Fruit fly (Drosophila melanogaster) whole organism, embryonic: Measurements from ENCODE around the gene CG13055.
A peak's percentile ranks its signal among the peaks of the same experiment; 100 is the strongest.

Experiments used
- Atf3 ChIP-seq: fragments of 200-800 bp; sonication (Bioruptor generic); optimal IDR thresholded peaks from 3 replicates; lab custom pipeline; 2016; ENCODE audit warnings: missing biosample characterization, missing genetic modification characterization
- Atf6 ChIP-seq: fragments of 200-800 bp; sonication (Bioruptor generic); IDR thresholded peaks from 2 replicates; pipeline ENCODE4 v1.3.6; 2022; ENCODE audit warnings: missing biosample characterization, missing genetic modification characterization
- Awh ChIP-seq: fragments of 200-800 bp; sonication (Bioruptor generic); IDR thresholded peaks from 2 replicates; pipeline ENCODE4, ENCODE4 v1.3.6; 2022; ENCODE audit warnings: missing biosample characterization, missing genetic modification characterization
- Bdp1 ChIP-seq: fragments of 200-800 bp; sonication (Bioruptor generic); optimal IDR thresholded peaks from 3 replicates; lab custom pipeline; 2016; ENCODE audit warnings: missing biosample characterization, missing genetic modification characterization
- CG11247 ChIP-seq: fragments of 200-800 bp; sonication (Bioruptor generic); IDR thresholded peaks from 2 replicates; pipeline ENCODE4 v1.3.6; 2022; ENCODE audit warnings: missing biosample characterization, missing genetic modification characterization
- CG12769 ChIP-seq: fragments of 200-800 bp; sonication (Bioruptor generic); optimal IDR thresholded peaks from 2 replicates; lab custom pipeline; 2019; ENCODE audit warnings: missing biosample characterization, mild to moderate bottlenecking, missing genetic modification characterization, moderate library complexity
- CG15269 ChIP-seq: fragments of 200-800 bp; sonication (Bioruptor generic); optimal IDR thresholded peaks from 2 replicates; lab custom pipeline; 2018; ENCODE audit warnings: missing biosample characterization, mild to moderate bottlenecking, missing genetic modification characterization, moderate library complexity
- CG1602 ChIP-seq: fragments of 200-800 bp; sonication (Bioruptor generic); optimal IDR thresholded peaks from 3 replicates; lab custom pipeline; 2016; ENCODE audit warnings: missing biosample characterization, missing genetic modification characterization
- CG18262 ChIP-seq: fragments of 200-800 bp; optimal IDR thresholded peaks from 3 replicates; lab custom pipeline; 2019; ENCODE audit warnings: missing biosample characterization, mild to moderate bottlenecking, missing genetic modification characterization, moderate library complexity
- CG2129 ChIP-seq: fragments of 200-800 bp; sonication (Bioruptor generic); IDR thresholded peaks from 2 replicates; pipeline ENCODE4 v1.3.6; 2022; ENCODE audit warnings: missing biosample characterization, missing genetic modification characterization; ENCODE audit not compliant: partially characterized antibody
- CG4730 ChIP-seq: fragments of 200-800 bp; sonication (Bioruptor generic); IDR thresholded peaks from 2 replicates; pipeline ENCODE4 v1.3.6; 2022; ENCODE audit warnings: missing biosample characterization, missing genetic modification characterization
- CG4820 ChIP-seq: fragments of 200-800 bp; sonication (Bioruptor generic); optimal IDR thresholded peaks from 3 replicates; lab custom pipeline; 2016; ENCODE audit warnings: missing biosample characterization, missing genetic modification characterization
- CG6854 ChIP-seq: fragments of 200-800 bp; sonication (Bioruptor generic); optimal IDR thresholded peaks from 3 replicates; lab custom pipeline; 2017; ENCODE audit warnings: missing biosample characterization, mild to moderate bottlenecking, missing genetic modification characterization
- CG8924 ChIP-seq: fragments of 200-800 bp; optimal IDR thresholded peaks from 3 replicates; lab custom pipeline; 2019; ENCODE audit warnings: missing biosample characterization, mild to moderate bottlenecking, missing genetic modification characterization, moderate library complexity
- Dbx ChIP-seq: fragments of 200-800 bp; sonication (Bioruptor generic); IDR thresholded peaks from 3 replicates; pipeline ENCODE4 v1.3.6; 2022; ENCODE audit warnings: missing biosample characterization, missing genetic modification characterization
- Dref ChIP-seq: fragments of 200-800 bp; sonication (Bioruptor generic); IDR thresholded peaks from 2 replicates; pipeline ENCODE4 v1.3.6; 2022; ENCODE audit warnings: missing biosample characterization, missing genetic modification characterization
- Hr78 ChIP-seq, 2 experiments: fragments of 200-800 bp in 1 of 2; fragments of >200 bp in 1 of 2; sonication (Bioruptor generic) in 1 of 2; optimal IDR thresholded peaks; 2 replicates each; lab custom pipeline; 2017 to 2019; ENCODE audit warnings: missing biosample characterization in 2 of 2, missing genetic modification characterization in 2 of 2, mild to moderate bottlenecking in 1 of 2, moderate library complexity in 1 of 2
- Meics ChIP-seq: fragments of 200-800 bp; sonication (Bioruptor generic); optimal IDR thresholded peaks from 2 replicates; lab custom pipeline; 2017; ENCODE audit warnings: missing biosample characterization, mild to moderate bottlenecking, missing genetic modification characterization
- Tbp ChIP-seq: fragments of >200 bp; optimal IDR thresholded peaks from 2 replicates; lab custom pipeline; 2018; ENCODE audit warnings: missing biosample characterization, missing genetic modification characterization
- abd-A ChIP-seq: fragments of 200-800 bp; sonication (Bioruptor generic); optimal IDR thresholded peaks from 3 replicates; lab custom pipeline; 2019; ENCODE audit warnings: missing biosample characterization, mild to moderate bottlenecking, missing genetic modification characterization, moderate library complexity
- chinmo ChIP-seq: fragments of 200-800 bp; sonication (Bioruptor generic); IDR thresholded peaks from 4 replicates; pipeline ENCODE4 v1.3.6; 2022; ENCODE audit warnings: missing biosample characterization, missing genetic modification characterization; ENCODE audit not compliant: partially characterized antibody
- chn ChIP-seq: fragments of 200-800 bp; sonication (Bioruptor generic); optimal IDR thresholded peaks from 2 replicates; lab custom pipeline; 2016; ENCODE audit warnings: missing biosample characterization, missing genetic modification characterization
- fd64A ChIP-seq: fragments of 200-800 bp; sonication (Bioruptor generic); optimal IDR thresholded peaks from 3 replicates; lab custom pipeline; 2018; ENCODE audit warnings: missing biosample characterization, mild to moderate bottlenecking, missing genetic modification characterization
- gce ChIP-seq: fragments of 200-800 bp; sonication (Bioruptor generic); IDR thresholded peaks from 3 replicates; pipeline ENCODE4 v1.3.6; 2022; ENCODE audit warnings: missing biosample characterization, missing genetic modification characterization
- grau ChIP-seq: fragments of 200-800 bp; optimal IDR thresholded peaks from 3 replicates; lab custom pipeline; 2019; ENCODE audit warnings: missing biosample characterization, mild to moderate bottlenecking, missing genetic modification characterization, moderate library complexity
- ham ChIP-seq: fragments of 200-800 bp; sonication (Bioruptor generic); IDR thresholded peaks from 2 replicates; pipeline ENCODE4 v1.3.6; 2022; ENCODE audit warnings: missing biosample characterization, missing genetic modification characterization
- nom ChIP-seq: fragments of 200-800 bp; sonication (Bioruptor generic); optimal IDR thresholded peaks from 2 replicates; lab custom pipeline; 2017; ENCODE audit warnings: missing biosample characterization, missing genetic modification characterization, mild to moderate bottlenecking, moderate library complexity, missing genetic modification reagents
- oc ChIP-seq: fragments of 200-800 bp; sonication (Bioruptor generic); optimal IDR thresholded peaks from 2 replicates; lab custom pipeline; 2018; ENCODE audit warnings: missing biosample characterization, mild to moderate bottlenecking, missing genetic modification characterization, moderate library complexity
- odd ChIP-seq: fragments of 200-800 bp; sonication (Bioruptor generic); optimal IDR thresholded peaks from 2 replicates; lab custom pipeline; 2017; ENCODE audit warnings: missing biosample characterization, mild to moderate bottlenecking, missing genetic modification characterization
- onecut ChIP-seq: fragments of 200-800 bp; sonication (Bioruptor generic); IDR thresholded peaks from 2 replicates; pipeline ENCODE4 v1.3.6; 2022; ENCODE audit warnings: missing biosample characterization, missing genetic modification characterization
- pan ChIP-seq, 4 experiments: fragments of >200 bp in 3 of 4; fragments of 200-800 bp in 1 of 4; sonication (Bioruptor generic) in 1 of 4; optimal IDR thresholded peaks in 3 of 4; IDR thresholded peaks in 1 of 4; 2 replicates each; pipeline versions ENCODE4 v1.3.6 to Lab custom; 2017 to 2022; ENCODE audit warnings: missing biosample characterization in 2 of 4, missing genetic modification characterization in 2 of 4, mixed read lengths in 1 of 4
- pb ChIP-seq: fragments of 200-800 bp; sonication (Bioruptor generic); optimal IDR thresholded peaks from 3 replicates; lab custom pipeline; 2016; ENCODE audit warnings: missing biosample characterization, missing genetic modification characterization
- phol ChIP-seq: fragments of 200-800 bp; sonication (Bioruptor generic); optimal IDR thresholded peaks from 3 replicates; lab custom pipeline; 2018; ENCODE audit warnings: missing biosample characterization, mild to moderate bottlenecking, missing genetic modification characterization, moderate library complexity
- pzg ChIP-seq: fragments of 200-800 bp; sonication (Bioruptor generic); optimal IDR thresholded peaks from 3 replicates; lab custom pipeline; 2018; ENCODE audit warnings: missing biosample characterization, mild to moderate bottlenecking, missing genetic modification characterization, moderate library complexity
- run ChIP-seq: fragments of 200-800 bp; sonication (Bioruptor generic); optimal IDR thresholded peaks from 3 replicates; lab custom pipeline; 2018; ENCODE audit warnings: missing biosample characterization, mild to moderate bottlenecking, missing genetic modification characterization
- sd ChIP-seq: fragments of 200-800 bp; sonication (Bioruptor generic); optimal IDR thresholded peaks from 3 replicates; lab custom pipeline; 2018; ENCODE audit warnings: missing biosample characterization, mild to moderate bottlenecking, missing genetic modification characterization, moderate library complexity
- so ChIP-seq: fragments of 200-800 bp; sonication (Bioruptor generic); IDR thresholded peaks from 3 replicates; pipeline ENCODE4 v1.3.6; 2022; ENCODE audit warnings: missing biosample characterization, missing genetic modification characterization
- ttk ChIP-seq: fragments of 200-800 bp; sonication (Bioruptor generic); IDR thresholded peaks from 2 replicates; pipeline ENCODE4 v2.1.2; 2022; ENCODE audit warnings: missing biosample characterization, missing genetic modification characterization
- vvl ChIP-seq: fragments of 200-800 bp; sonication (Bioruptor generic); IDR thresholded peaks from 2 replicates; pipeline ENCODE4 v1.3.6; 2022; ENCODE audit warnings: missing biosample characterization, missing genetic modification characterization

The CG13055 gene

DNA sequence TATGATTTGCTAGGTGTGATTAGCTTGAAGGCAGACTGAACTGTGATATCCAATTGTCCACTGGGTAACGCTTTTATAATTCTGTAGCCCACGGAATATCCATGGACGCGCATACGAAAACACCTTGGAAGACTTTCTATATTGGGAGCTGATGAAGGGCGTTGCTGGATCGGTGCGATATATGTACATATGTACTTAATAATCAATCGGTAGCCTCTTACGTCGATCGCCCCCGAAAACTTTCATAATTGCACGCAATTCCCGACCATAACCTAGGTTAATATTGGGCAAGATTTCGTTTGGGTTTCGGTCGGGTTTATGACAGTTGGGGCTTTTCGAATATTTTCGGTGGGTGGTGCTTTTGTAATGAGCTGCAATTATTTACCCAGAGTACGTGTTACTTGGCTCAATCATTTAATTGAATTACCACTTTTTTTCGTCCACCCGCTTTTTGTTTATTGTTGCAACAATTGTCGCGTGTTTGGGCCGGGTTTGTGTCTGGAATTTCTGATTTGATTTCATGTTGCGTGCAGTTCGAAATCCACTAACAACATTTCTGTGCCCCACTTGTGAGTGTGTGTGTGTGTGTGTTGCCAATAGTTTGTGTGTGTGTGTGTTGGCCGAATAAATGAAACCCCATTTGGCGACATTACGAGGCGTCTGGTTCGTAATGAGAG is 29.9 kb upstream of the CG13055 start, which contains the start of gene CG13049:
TSS of gene CG13049 (minus strand) at position 51 of the 677 bp plus-strand sequence.
- no peak for TF ChIP-seq Dref (GFP tag; lab: Robert Waterston, UW)
- TF ChIP-seq sd = peak; percentile 3
- TF ChIP-seq CG1602 (GFP tag; lab: Kevin White, UChicago) = no peak
- TF ChIP-seq pan (optimal IDR thresholded peaks at IDR 0.05; lab: Kevin White, UChicago) = no peak
- TF ChIP-seq pan (GFP tag; optimal IDR thresholded peaks at IDR 0.05 in 1 of 2, IDR thresholded peaks at IDR 0.05 in 1 of 2) = peak in 1 of 2 experiments; percentile 12
- TF ChIP-seq pzg (GFP tag; lab: Kevin White, UChicago) = no peak
- TF ChIP-seq Meics (GFP tag; lab: Kevin White, UChicago) = no peak
- TF ChIP-seq CG11247 (GFP tag; lab: Robert Waterston, UW) = no peak
- no peak for TF ChIP-seq so (GFP tag; lab: Robert Waterston, UW)
- no peak for TF ChIP-seq CG2129 (GFP tag; lab: Robert Waterston, UW)
- no peak for TF ChIP-seq CG4730
- peak; percentile 52; the same call in 1 of the 2 replicates for TF ChIP-seq vvl
- no peak for TF ChIP-seq Dbx (GFP tag; lab: Robert Waterston, UW)
- no peak for TF ChIP-seq CG6854 (GFP tag; lab: Kevin White, UChicago)
- no peak for TF ChIP-seq CG8924
- no peak for TF ChIP-seq CG4820 (GFP tag; lab: Kevin White, UChicago)
- TF ChIP-seq Tbp (GFP tag; lab: Kevin White, UChicago) = no peak

DNA sequence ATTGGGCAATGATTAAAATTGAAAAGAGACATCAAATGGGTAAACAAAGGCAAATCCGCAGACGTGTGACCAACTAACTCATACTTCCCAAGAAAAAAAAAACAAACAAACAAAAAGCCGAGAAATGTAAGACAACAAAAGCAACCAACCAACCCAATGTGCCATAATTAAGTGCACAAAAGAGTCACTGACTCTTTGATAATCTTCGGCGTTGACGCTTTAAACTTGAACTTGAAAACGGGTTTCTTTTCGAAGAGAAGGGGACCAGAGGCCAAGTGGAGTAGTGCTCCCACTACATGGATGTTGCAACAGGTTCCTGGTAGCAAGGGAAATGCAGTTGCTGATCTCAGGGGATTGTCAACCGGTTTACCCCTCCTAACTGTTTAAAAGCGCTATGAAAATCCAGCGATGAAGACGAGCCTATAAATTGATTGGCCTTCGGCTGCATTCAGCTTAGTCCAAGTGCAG is 27.9 kb upstream of the CG13055 start, which contains the start of gene CG13064:
TSS of gene CG13064 (plus strand) at position 418 of the 468 bp plus-strand sequence.
- TF ChIP-seq chinmo (GFP tag; lab: Robert Waterston, UW) (0 out of 4 replicates have a peak, but pooled peaks have one; percentile 65), Atf6 (GFP tag; lab: Robert Waterston, UW) (no peak), Bdp1 (GFP tag; lab: Kevin White, UChicago) (no peak), onecut (GFP tag; lab: Robert Waterston, UW) (no peak), abd-A (peak; percentile 75), CG18262 (no peak), nom (GFP tag; lab: Kevin White, UChicago) (peak; percentile 8), fd64A (GFP tag; lab: Kevin White, UChicago) (no peak), CG12769 (tag; lab: Kevin White, UChicago) (peak; percentile 50), phol (tag; lab: Kevin White, UChicago) (no peak), run (tag; lab: Kevin White, UChicago) (no peak), Atf3 (no peak), CG6854 (GFP tag; lab: Kevin White, UChicago) (no peak), ham (GFP tag; lab: Robert Waterston, UW) (no peak), CG15269 (tag; lab: Kevin White, UChicago) (peak; percentile 27), gce (GFP tag; lab: Robert Waterston, UW) (no peak), oc (tag; lab: Kevin White, UChicago) (peak; percentile 56), Hr78 (GFP tag; optimal IDR thresholded peaks at IDR 0.05; lab: Kevin White, UChicago) (peak in 1 of 2 experiments; percentile 87), pb (GFP tag; lab: Kevin White, UChicago) (no peak), Awh (GFP tag; lab: Robert Waterston, UW) (peak; percentile 19; the same call in 1 of the 2 replicates)

DNA sequence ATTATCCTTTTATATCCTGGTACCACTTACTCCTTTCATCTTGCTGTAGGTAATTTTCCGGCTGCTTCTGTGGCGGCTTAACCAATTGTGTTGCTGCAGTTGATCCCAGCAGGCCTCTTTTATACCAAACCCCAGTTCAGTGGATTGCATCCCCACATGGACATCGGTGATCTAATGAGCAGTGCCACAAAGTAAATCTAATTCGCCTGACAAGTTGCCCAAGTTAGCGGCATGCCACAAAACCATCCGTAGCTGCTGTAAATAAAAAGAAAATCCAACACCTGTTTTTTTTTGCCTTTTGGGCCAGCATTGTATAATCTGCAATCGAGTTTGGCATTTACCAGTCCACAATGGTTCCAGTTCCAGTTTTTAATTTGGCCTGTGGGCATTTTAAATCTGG is 27.0 kb upstream of the CG13055 start, which contains the start of gene CG13050:
TSS of gene CG13050 (minus strand) at position 101 of the 400 bp plus-strand sequence.
- TF ChIP-seq grau (tag; lab: Kevin White, UChicago) (no peak), odd (GFP tag; lab: Kevin White, UChicago) (no peak), chn (GFP tag; lab: Kevin White, UChicago) (no peak), ttk (GFP tag; lab: Robert Waterston, UW) (no peak)
